4 fruit fly cellular contexts compared by ENCODE assay signal in genomic region chr3L:3406307-3407061, dm6.
TF ChIP-seq lines count a peak whose summit lies in the region.

No protein-coding gene starts in this region.

- no peak for TF ChIP-seq CTCF in whole organism, embryonic (GFP tag; optimal IDR thresholded peaks at IDR 0.05; lab: Kevin White, UChicago)

TF ChIP-seq in whole organism, embryonic, 481 proteins besides CTCF, POLR2A, EP300 and RAD21 (continues in another document):
- TF ChIP-seq CG31224 (GFP tag; IDR thresholded peaks at IDR 0.05; lab: Robert Waterston, UW): peak; percentile 26; the same call in 1 of the 2 replicates
- TF ChIP-seq CG8924 (tag; optimal IDR thresholded peaks at IDR 0.05; lab: Kevin White, UChicago): no peak
- TF ChIP-seq CG3281 (GFP tag; optimal IDR thresholded peaks at IDR 0.05; lab: Kevin White, UChicago): peak; percentile 47
- TF ChIP-seq en (GFP tag; optimal IDR thresholded peaks at IDR 0.05; lab: Kevin White, UChicago): no peak
- TF ChIP-seq HLHmδ (GFP tag; optimal IDR thresholded peaks at IDR 0.05; lab: Kevin White, UChicago): no peak
- no peak for TF ChIP-seq CG3838 (GFP tag; optimal IDR thresholded peaks at IDR 0.05; lab: Kevin White, UChicago)
- no peak for TF ChIP-seq NC2β (GFP tag; optimal IDR thresholded peaks at IDR 0.05; lab: Kevin White, UChicago)
- no peak for TF ChIP-seq CoRest (tag; optimal IDR thresholded peaks at IDR 0.05; lab: Kevin White, UChicago)
- no peak for TF ChIP-seq repo (GFP tag; optimal IDR thresholded peaks at IDR 0.05; lab: Kevin White, UChicago)
- no peak for TF ChIP-seq CG5953 (GFP tag; IDR thresholded peaks at IDR 0.05; lab: Robert Waterston, UW)
- no peak for TF ChIP-seq hkb (optimal IDR thresholded peaks at IDR 0.05; lab: Kevin White, UChicago)
- TF ChIP-seq hkb (GFP tag; IDR thresholded peaks at IDR 0.05; lab: Robert Waterston, UW): peak; percentile 50; the same call in 1 of the 2 replicates
- peak; percentile 20; the same call in 1 of the 2 replicates for TF ChIP-seq CG32532 (GFP tag; IDR thresholded peaks at IDR 0.05; lab: Robert Waterston, UW)
- no peak for TF ChIP-seq CG33213 (GFP tag; optimal IDR thresholded peaks at IDR 0.05; lab: Kevin White, UChicago)
- no peak for TF ChIP-seq CG5245 (GFP tag; optimal IDR thresholded peaks at IDR 0.05; lab: Kevin White, UChicago)
- peak; percentile 37; the same call in 1 of the 2 replicates for TF ChIP-seq CG9932 (GFP tag; IDR thresholded peaks at IDR 0.05; lab: Robert Waterston, UW)
- TF ChIP-seq CG7271 (tag; optimal IDR thresholded peaks at IDR 0.05; lab: Kevin White, UChicago): no peak
- peak; percentile 66; the same call in 2 of the 3 replicates for TF ChIP-seq sr (GFP tag; IDR thresholded peaks at IDR 0.05; lab: Robert Waterston, UW)
- no peak for TF ChIP-seq pan (optimal IDR thresholded peaks at IDR 0.05; lab: Kevin White, UChicago)
- peak in 1 of 2 experiments; percentile 42 for TF ChIP-seq pan (GFP tag; optimal IDR thresholded peaks at IDR 0.05 in 1 of 2, IDR thresholded peaks at IDR 0.05 in 1 of 2)
- TF ChIP-seq Meics (GFP tag; optimal IDR thresholded peaks at IDR 0.05; lab: Kevin White, UChicago): peak; percentile 29
- TF ChIP-seq chinmo (GFP tag; IDR thresholded peaks at IDR 0.05; lab: Robert Waterston, UW; ENCODE audit: partially characterized antibody): 0 out of 4 replicates have a peak, but pooled peaks have one; percentile 13

TF ChIP-seq in whole organism, prepupa, 60 proteins besides CTCF, POLR2A, EP300 and RAD21:
- TF ChIP-seq Hr39 (GFP tag; optimal IDR thresholded peaks at IDR 0.05; lab: Kevin White, UChicago) (peak; percentile 29), topi (GFP tag; optimal IDR thresholded peaks at IDR 0.05; lab: Kevin White, UChicago) (peak; percentile 21), CG31627 (GFP tag; optimal IDR thresholded peaks at IDR 0.05; lab: Kevin White, UChicago) (peak; percentile 34), lz (GFP tag; optimal IDR thresholded peaks at IDR 0.05; lab: Kevin White, UChicago) (peak; percentile 34), CG4318 (GFP tag; optimal IDR thresholded peaks at IDR 0.05; lab: Kevin White, UChicago) (no peak), Hr4 (GFP tag; optimal IDR thresholded peaks at IDR 0.05; lab: Kevin White, UChicago) (no peak), Met (GFP tag; optimal IDR thresholded peaks at IDR 0.05; lab: Kevin White, UChicago) (peak; percentile 29), acj6 (GFP tag; optimal IDR thresholded peaks at IDR 0.05; lab: Kevin White, UChicago) (peak; percentile 9), Hr38 (GFP tag; optimal IDR thresholded peaks at IDR 0.05; lab: Kevin White, UChicago) (no peak), pdm3 (GFP tag; optimal IDR thresholded peaks at IDR 0.05; lab: Kevin White, UChicago) (peak; percentile 0), Ets21C (GFP tag; optimal IDR thresholded peaks at IDR 0.05; lab: Kevin White, UChicago) (peak; percentile 1), svp (GFP tag; lab: Kevin White, UChicago) (peak; percentile 56), Eip78C (GFP tag; lab: Kevin White, UChicago) (peak; percentile 54), Sox15 (GFP tag; optimal IDR thresholded peaks at IDR 0.05; lab: Kevin White, UChicago) (no peak), esn (GFP tag; optimal IDR thresholded peaks at IDR 0.05; lab: Kevin White, UChicago) (peak; percentile 24), cyc (GFP tag; optimal IDR thresholded peaks at IDR 0.05; lab: Kevin White, UChicago) (peak; percentile 15)
TF ChIP-seq in whole organism, prepupa: peak in this region for 12.

TF ChIP-seq in whole organism, pupa, 21 proteins besides CTCF, POLR2A, EP300 and RAD21:
- TF ChIP-seq Snoo (tag; optimal IDR thresholded peaks at IDR 0.05; lab: Kevin White, UChicago): no peak
- no peak for TF ChIP-seq Ets98B (GFP tag; IDR thresholded peaks at IDR 0.05; lab: Robert Waterston, UW)
- 0 out of 3 replicates have a peak, but pooled peaks have one; percentile 18 for TF ChIP-seq CG4496 (GFP tag; IDR thresholded peaks at IDR 0.05; lab: Robert Waterston, UW)
- TF ChIP-seq CG15710 (tag; optimal IDR thresholded peaks at IDR 0.05; lab: Kevin White, UChicago): no peak
- TF ChIP-seq CG8159 (tag; optimal IDR thresholded peaks at IDR 0.05; lab: Kevin White, UChicago): no peak

TF ChIP-seq in whole organism, wandering third instar larva, 38 proteins besides CTCF, POLR2A, EP300 and RAD21:
- TF ChIP-seq Hnf4 (GFP tag; optimal IDR thresholded peaks at IDR 0.05; lab: Kevin White, UChicago): no peak
- TF ChIP-seq pan (optimal IDR thresholded peaks at IDR 0.05; lab: Kevin White, UChicago): no peak
- TF ChIP-seq ey (GFP tag; optimal IDR thresholded peaks at IDR 0.05; lab: Kevin White, UChicago): no peak
- peak; percentile 29 for TF ChIP-seq h (GFP tag; optimal IDR thresholded peaks at IDR 0.05; lab: Kevin White, UChicago)
- TF ChIP-seq jim (GFP tag; optimal IDR thresholded peaks at IDR 0.05; lab: Kevin White, UChicago): no peak
- TF ChIP-seq woc (GFP tag; optimal IDR thresholded peaks at IDR 0.05; lab: Kevin White, UChicago): no peak
- TF ChIP-seq Dif (GFP tag; optimal IDR thresholded peaks at IDR 0.05; lab: Kevin White, UChicago; ENCODE audit: partially characterized antibody): no peak
- TF ChIP-seq Abd-B (GFP tag; optimal IDR thresholded peaks at IDR 0.05; lab: Kevin White, UChicago): no peak
- TF ChIP-seq br (GFP tag; optimal IDR thresholded peaks at IDR 0.05; lab: Kevin White, UChicago): no peak
- no peak for TF ChIP-seq GATAd (GFP tag; optimal IDR thresholded peaks at IDR 0.05; lab: Kevin White, UChicago)
- no peak for TF ChIP-seq CrebA (GFP tag; optimal IDR thresholded peaks at IDR 0.05; lab: Kevin White, UChicago; ENCODE audit: borderline replicate concordance)
- TF ChIP-seq CG32264 (GFP tag; optimal IDR thresholded peaks at IDR 0.05; lab: Kevin White, UChicago): no peak
- TF ChIP-seq Jra (GFP tag; optimal IDR thresholded peaks at IDR 0.05; lab: Kevin White, UChicago): no peak
- peak; percentile 4 for TF ChIP-seq HLH106 (tag; optimal IDR thresholded peaks at IDR 0.05; lab: Kevin White, UChicago)
- TF ChIP-seq Rel (GFP tag; optimal IDR thresholded peaks at IDR 0.05; lab: Kevin White, UChicago): no peak
- peak; percentile 55 for TF ChIP-seq Rel (tag; optimal IDR thresholded peaks at IDR 0.05; lab: Kevin White, UChicago)
- TF ChIP-seq dmrt93B (GFP tag; optimal IDR thresholded peaks at IDR 0.05; lab: Kevin White, UChicago): peak; percentile 9
- peak; percentile 3 for TF ChIP-seq psq (GFP tag; optimal IDR thresholded peaks at IDR 0.05; lab: Kevin White, UChicago)
- no peak for TF ChIP-seq foxo (GFP tag; optimal IDR thresholded peaks at IDR 0.05; lab: Kevin White, UChicago)
- no peak for TF ChIP-seq Hr78 (GFP tag; optimal IDR thresholded peaks at IDR 0.05; lab: Kevin White, UChicago)
- TF ChIP-seq CG9705 (GFP tag; optimal IDR thresholded peaks at IDR 0.05; lab: Kevin White, UChicago): no peak
- no peak for TF ChIP-seq dsf (GFP tag; optimal IDR thresholded peaks at IDR 0.05; lab: Kevin White, UChicago; ENCODE audit: borderline replicate concordance)
- no peak for TF ChIP-seq brk (GFP tag; optimal IDR thresholded peaks at IDR 0.05; lab: Kevin White, UChicago)
- TF ChIP-seq usp (GFP tag; optimal IDR thresholded peaks at IDR 0.05; lab: Kevin White, UChicago): no peak
- no peak for TF ChIP-seq Myc (optimal IDR thresholded peaks at IDR 0.05; lab: Kevin White, UChicago)
- no peak for TF ChIP-seq Vsx2 (GFP tag; optimal IDR thresholded peaks at IDR 0.05; lab: Kevin White, UChicago; ENCODE audit: partially characterized antibody)
- no peak for TF ChIP-seq Hr83 (GFP tag; optimal IDR thresholded peaks at IDR 0.05; lab: Kevin White, UChicago; ENCODE audit: poor library complexity, severe bottlenecking)
- TF ChIP-seq N (GFP tag; optimal IDR thresholded peaks at IDR 0.05; lab: Kevin White, UChicago): no peak
- TF ChIP-seq OdsH (GFP tag; optimal IDR thresholded peaks at IDR 0.05; lab: Kevin White, UChicago): no peak
- TF ChIP-seq rgr (GFP tag; optimal IDR thresholded peaks at IDR 0.05; lab: Kevin White, UChicago): peak; percentile 32
- TF ChIP-seq fru (GFP tag; optimal IDR thresholded peaks at IDR 0.05; lab: Kevin White, UChicago): no peak
- TF ChIP-seq Dfd (GFP tag; optimal IDR thresholded peaks at IDR 0.05; lab: Kevin White, UChicago): no peak
- TF ChIP-seq sage (GFP tag; optimal IDR thresholded peaks at IDR 0.05; lab: Kevin White, UChicago): no peak
- no peak for TF ChIP-seq lola (GFP tag; optimal IDR thresholded peaks at IDR 0.05; lab: Kevin White, UChicago)
- no peak for TF ChIP-seq sv (GFP tag; optimal IDR thresholded peaks at IDR 0.05; lab: Kevin White, UChicago)

Comparison
In these comparisons a context has a peak if more than half of its experiments do, and no peak if none do; other contexts are left out.
1. Of the 7 proteins assayed by ChIP-seq in both whole organism, embryonic and whole organism, prepupa: peak only in whole organism, embryonic: Sox102F; only in whole organism, prepupa: Hr39; in both: none; in neither: 5.